Fruit fly (Drosophila melanogaster): ENCODE data around the gene CG42335.

CG42335 gene

dm6 chr3R:21740766-21741350, 17.7 kb upstream of the CG42335 start:
- no peak for TF ChIP-seq CG17806 (tag; optimal IDR thresholded peaks at IDR 0.05)
- peak; percentile 65 for TF ChIP-seq EcR (GFP tag; optimal IDR thresholded peaks at IDR 0.05)
- TF ChIP-seq CG8301 (tag; optimal IDR thresholded peaks at IDR 0.05) = no peak
- no peak for TF ChIP-seq D1 (tag; optimal IDR thresholded peaks at IDR 0.05)
- no peak for TF ChIP-seq Ets98B (GFP tag; IDR thresholded peaks at IDR 0.05)

- TF ChIP-seq rn (GFP tag; IDR thresholded peaks at IDR 0.05) (no peak), fd96Ca (GFP tag; IDR thresholded peaks at IDR 0.05) (no peak), gl (tag; optimal IDR thresholded peaks at IDR 0.05) (no peak), CG10348 (GFP tag; IDR thresholded peaks at IDR 0.05) (no peak), CG4496 (GFP tag; IDR thresholded peaks at IDR 0.05) (no peak), Snoo (tag; optimal IDR thresholded peaks at IDR 0.05) (no peak), Pif1A (GFP tag; optimal IDR thresholded peaks at IDR 0.05) (no peak), CG12605 (GFP tag; IDR thresholded peaks at IDR 0.05) (no peak), CG17806 (tag; optimal IDR thresholded peaks at IDR 0.05) (no peak), Pif1B (GFP tag; optimal IDR thresholded peaks at IDR 0.05) (no peak), CG8159 (tag; optimal IDR thresholded peaks at IDR 0.05) (no peak), CG13204 (GFP tag; optimal IDR thresholded peaks at IDR 0.05) (no peak), CG32121 (GFP tag; IDR thresholded peaks at IDR 0.05) (no peak), CG34367 (tag; optimal IDR thresholded peaks at IDR 0.05) (no peak)
Observed at dm6 chr3R:21744988-21745387, 13.6 kb upstream of the CG42335 start, which contains the start of gene CG31343. Gene CG31343 (plus strand): TSS chr3R:21745266.

dm6 chr3R:21745887-21746286, 12.7 kb upstream of the CG42335 start:
- no peak for TF ChIP-seq CG10348 (GFP tag; IDR thresholded peaks at IDR 0.05)
- no peak for TF ChIP-seq Pif1A (GFP tag; optimal IDR thresholded peaks at IDR 0.05)
- TF ChIP-seq CG12605 (GFP tag; IDR thresholded peaks at IDR 0.05) = no peak

DNA sequence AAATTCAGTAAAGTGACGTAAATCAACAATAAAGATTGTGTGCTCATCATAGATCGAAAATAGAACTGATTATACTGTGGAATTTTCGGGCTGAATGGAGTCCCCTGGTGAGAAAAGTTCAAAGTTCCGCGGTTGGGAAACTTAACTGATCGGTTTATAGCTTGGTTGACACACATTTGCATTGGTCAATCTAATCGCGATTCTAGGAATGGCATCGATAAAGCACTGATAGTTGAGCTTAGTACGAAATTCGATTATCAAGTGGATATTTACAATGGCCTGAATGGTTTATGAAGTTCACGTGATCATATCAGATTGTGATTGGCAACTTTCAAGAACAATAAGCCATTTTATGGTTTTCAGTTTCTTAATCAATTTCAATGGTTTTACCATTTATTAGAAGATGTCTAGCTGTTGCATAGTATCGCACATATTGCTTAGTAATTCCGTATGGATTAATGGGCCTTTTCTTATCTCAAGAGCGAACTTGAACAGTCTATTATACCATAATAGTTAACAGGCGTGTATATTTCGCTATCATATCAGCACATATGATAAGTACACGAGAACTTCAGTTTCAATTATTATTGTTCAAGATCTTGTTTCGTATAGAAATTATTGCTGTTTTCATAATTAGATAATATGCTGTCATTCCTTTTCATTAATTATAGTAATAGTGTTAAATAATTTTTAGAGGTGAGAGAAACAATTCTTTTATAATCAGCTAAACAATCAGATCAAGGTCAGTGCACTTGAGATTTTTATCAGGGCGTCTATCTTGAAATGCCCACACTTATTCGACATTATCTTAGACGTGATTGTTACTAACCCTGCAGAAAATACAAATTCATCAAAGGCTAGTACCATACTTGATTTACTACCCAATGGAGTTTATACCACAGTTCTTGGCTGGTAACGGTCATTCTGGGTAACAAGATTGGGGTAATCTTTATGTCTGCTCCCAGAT, 9.3 kb upstream of the CG42335 start, which contains the start of gene CG31233:
Gene CG31233 (plus strand): TSS at position 900 of the 967 bp plus-strand sequence.
- TF ChIP-seq CG15710 (tag; optimal IDR thresholded peaks at IDR 0.05) (no peak), D1 (tag; optimal IDR thresholded peaks at IDR 0.05) (no peak), CG9948 (tag; optimal IDR thresholded peaks at IDR 0.05) (no peak), Pif1B (GFP tag; optimal IDR thresholded peaks at IDR 0.05) (no peak)

- TF ChIP-seq CG13204 (GFP tag; optimal IDR thresholded peaks at IDR 0.05) = no peak
- no peak for TF ChIP-seq CG15710 (tag; optimal IDR thresholded peaks at IDR 0.05)
- TF ChIP-seq CG8159 (tag; optimal IDR thresholded peaks at IDR 0.05) = no peak
- TF ChIP-seq CG34367 (tag; optimal IDR thresholded peaks at IDR 0.05) = no peak
- TF ChIP-seq CG17806 (tag; optimal IDR thresholded peaks at IDR 0.05) = no peak
- no peak for TF ChIP-seq Snoo (tag; optimal IDR thresholded peaks at IDR 0.05)
- TF ChIP-seq Ets98B (GFP tag; IDR thresholded peaks at IDR 0.05) = no peak
- TF ChIP-seq Pif1B (GFP tag; optimal IDR thresholded peaks at IDR 0.05) = no peak
- no peak for TF ChIP-seq CG9948 (tag; optimal IDR thresholded peaks at IDR 0.05)
- no peak for TF ChIP-seq Pif1A (GFP tag; optimal IDR thresholded peaks at IDR 0.05)
- no peak for TF ChIP-seq gl (tag; optimal IDR thresholded peaks at IDR 0.05)
- no peak for TF ChIP-seq CG8301 (tag; optimal IDR thresholded peaks at IDR 0.05)
- TF ChIP-seq fd96Ca (GFP tag; IDR thresholded peaks at IDR 0.05) = no peak
- TF ChIP-seq CG32121 (GFP tag; IDR thresholded peaks at IDR 0.05) = no peak
- no peak for TF ChIP-seq CG4496 (GFP tag; IDR thresholded peaks at IDR 0.05)
- no peak for TF ChIP-seq CG10348 (GFP tag; IDR thresholded peaks at IDR 0.05)
- TF ChIP-seq EcR (GFP tag; optimal IDR thresholded peaks at IDR 0.05) = no peak
- no peak for TF ChIP-seq CG14655 (GFP tag; optimal IDR thresholded peaks at IDR 0.05)
- TF ChIP-seq D1 (tag; optimal IDR thresholded peaks at IDR 0.05) = no peak
- TF ChIP-seq rn (GFP tag; IDR thresholded peaks at IDR 0.05) = no peak
Observed at dm6 chr3R:21753099-21753498, 5.5 kb upstream of the CG42335 start.

dm6 chr3R:21753974-21754373, 4.6 kb upstream of the CG42335 start, which contains the start of gene CG31198:
Gene CG31198 (plus strand): TSS chr3R:21754324.
- TF ChIP-seq Pif1B (GFP tag; optimal IDR thresholded peaks at IDR 0.05) = no peak
- TF ChIP-seq EcR (GFP tag; optimal IDR thresholded peaks at IDR 0.05) = no peak
- no peak for TF ChIP-seq CG4496 (GFP tag; IDR thresholded peaks at IDR 0.05)
- no peak for TF ChIP-seq CG13204 (GFP tag; optimal IDR thresholded peaks at IDR 0.05)
- no peak for TF ChIP-seq Ets98B (GFP tag; IDR thresholded peaks at IDR 0.05)
- TF ChIP-seq CG12605 (GFP tag; IDR thresholded peaks at IDR 0.05) = no peak
- TF ChIP-seq CG9948 (tag; optimal IDR thresholded peaks at IDR 0.05) = no peak
- TF ChIP-seq CG8159 (tag; optimal IDR thresholded peaks at IDR 0.05) = no peak
- no peak for TF ChIP-seq gl (tag; optimal IDR thresholded peaks at IDR 0.05)
- no peak for TF ChIP-seq CG10348 (GFP tag; IDR thresholded peaks at IDR 0.05)

Data from whole organism, pupa.